Fruit fly (Drosophila melanogaster) whole organism, prepupa: ENCODE measurements around the gene SCCRO.
A peak's percentile ranks its signal among the peaks of the same experiment; 100 is the strongest.

Experiments used
- Blimp-1 ChIP-seq: fragments of 200-800 bp; sonication (Bioruptor generic); optimal IDR thresholded peaks from 3 replicates; lab custom pipeline; 2017; ENCODE audit warnings: missing biosample characterization, missing genetic modification characterization, mild to moderate bottlenecking, moderate library complexity, missing genetic modification reagents
- CG10631 ChIP-seq: fragments of 200-800 bp; sonication (Bioruptor generic); optimal IDR thresholded peaks from 2 replicates; lab custom pipeline; 2016; ENCODE audit warnings: missing biosample characterization, missing genetic modification characterization
- CG10669 ChIP-seq: fragments of 200-800 bp; sonication (Bioruptor generic); optimal IDR thresholded peaks from 3 replicates; lab custom pipeline; 2018; ENCODE audit warnings: missing biosample characterization, mild to moderate bottlenecking, missing genetic modification characterization, moderate library complexity
- CG11762 ChIP-seq: fragments of 200-800 bp; sonication (Bioruptor generic); optimal IDR thresholded peaks from 3 replicates; lab custom pipeline; 2016; ENCODE audit warnings: missing biosample characterization, missing genetic modification characterization; ENCODE audit not compliant: insufficient read depth
- CG11902 ChIP-seq: fragments of 200-800 bp; sonication (Bioruptor generic); optimal IDR thresholded peaks from 3 replicates; lab custom pipeline; 2016; ENCODE audit warnings: missing biosample characterization, missing genetic modification characterization
- CG15336 ChIP-seq: fragments of 200-800 bp; sonication (Bioruptor generic); IDR thresholded peaks from 2 replicates; pipeline ENCODE4 v1.3.6; 2022; ENCODE audit warnings: missing biosample characterization, missing genetic modification characterization
- CG1621 ChIP-seq: fragments of 200-800 bp; sonication (Bioruptor generic); optimal IDR thresholded peaks from 3 replicates; lab custom pipeline; 2018; ENCODE audit warnings: missing biosample characterization, mild to moderate bottlenecking, missing genetic modification characterization
- CG3032 ChIP-seq: fragments of 200-800 bp; optimal IDR thresholded peaks from 2 replicates; lab custom pipeline; 2019; ENCODE audit warnings: missing biosample characterization, mild to moderate bottlenecking, missing genetic modification characterization, moderate library complexity
- CG31627 ChIP-seq: fragments of 200-800 bp; sonication (Bioruptor generic); optimal IDR thresholded peaks from 3 replicates; lab custom pipeline; 2016; ENCODE audit warnings: missing biosample characterization, missing genetic modification characterization
- CG3919 ChIP-seq: fragments of 200-800 bp; sonication (Bioruptor generic); optimal IDR thresholded peaks from 3 replicates; lab custom pipeline; 2016; ENCODE audit warnings: missing biosample characterization, missing genetic modification characterization
- CG4318 ChIP-seq: fragments of 200-800 bp; sonication (Bioruptor generic); optimal IDR thresholded peaks from 3 replicates; lab custom pipeline; 2017; ENCODE audit warnings: missing biosample characterization, mild to moderate bottlenecking, missing genetic modification characterization
- CG6163 ChIP-seq: fragments of 200-800 bp; sonication (Bioruptor generic); IDR thresholded peaks from 3 replicates; pipeline ENCODE4 v1.3.6; 2022; ENCODE audit warnings: missing biosample characterization, missing genetic modification characterization
- CG6276 ChIP-seq: fragments of 200-800 bp; sonication (Bioruptor generic); optimal IDR thresholded peaks from 2 replicates; lab custom pipeline; 2017; ENCODE audit warnings: missing biosample characterization, mild to moderate bottlenecking, missing genetic modification characterization
- CG6792 ChIP-seq: fragments of 200-800 bp; sonication (Bioruptor generic); optimal IDR thresholded peaks from 3 replicates; lab custom pipeline; 2016; ENCODE audit warnings: missing biosample characterization, missing genetic modification characterization
- CG6854 ChIP-seq: fragments of 200-800 bp; sonication (Bioruptor generic); optimal IDR thresholded peaks from 2 replicates; lab custom pipeline; 2017; ENCODE audit warnings: missing biosample characterization, mild to moderate bottlenecking, missing genetic modification characterization
- CG7368 ChIP-seq: fragments of 200-800 bp; sonication (Bioruptor generic); optimal IDR thresholded peaks from 3 replicates; lab custom pipeline; 2016; ENCODE audit warnings: missing biosample characterization, missing genetic modification characterization
- CG8119 ChIP-seq: fragments of 200-800 bp; sonication (Bioruptor generic); IDR thresholded peaks from 3 replicates; pipeline ENCODE4 v1.3.6; 2022; ENCODE audit warnings: missing biosample characterization, missing genetic modification characterization
- CG8632 ChIP-seq: fragments of 200-800 bp; sonication (Bioruptor generic); optimal IDR thresholded peaks from 3 replicates; lab custom pipeline; 2016; ENCODE audit warnings: missing biosample characterization, missing genetic modification characterization
- CG9139 ChIP-seq: fragments of 200-800 bp; sonication (Bioruptor generic); optimal IDR thresholded peaks from 3 replicates; lab custom pipeline; 2017; ENCODE audit warnings: missing biosample characterization, mild to moderate bottlenecking, missing genetic modification characterization
- Eip75B ChIP-seq: fragments of 200-800 bp; sonication (Bioruptor generic); optimal IDR thresholded peaks from 3 replicates; lab custom pipeline; 2016; ENCODE audit warnings: missing biosample characterization, missing genetic modification characterization
- Eip78C ChIP-seq: fragments of 200-800 bp; sonication (Bioruptor generic); peaks from one replicate; lab custom pipeline; 2016; ENCODE audit warnings: missing biosample characterization, missing genetic modification characterization
- Ets21C ChIP-seq: fragments of 200-800 bp; sonication (Bioruptor generic); optimal IDR thresholded peaks from 3 replicates; lab custom pipeline; 2016; ENCODE audit warnings: missing biosample characterization, missing genetic modification characterization
- Ets96B ChIP-seq: fragments of 200-800 bp; optimal IDR thresholded peaks from 2 replicates; lab custom pipeline; 2019; ENCODE audit warnings: missing biosample characterization, mild to moderate bottlenecking, missing genetic modification characterization, moderate library complexity
- Hr4 ChIP-seq: fragments of 200-800 bp; sonication (Bioruptor generic); optimal IDR thresholded peaks from 3 replicates; lab custom pipeline; 2016; ENCODE audit warnings: missing biosample characterization, missing genetic modification characterization
- Lpt ChIP-seq: fragments of 200-800 bp; sonication (Bioruptor generic); optimal IDR thresholded peaks from 3 replicates; lab custom pipeline; 2016; ENCODE audit warnings: missing biosample characterization, missing genetic modification characterization
- OdsH ChIP-seq: fragments of 200-800 bp; sonication (Bioruptor generic); optimal IDR thresholded peaks from 3 replicates; lab custom pipeline; 2016; ENCODE audit warnings: missing biosample characterization, missing genetic modification characterization
- Smox ChIP-seq: fragments of 200-800 bp; sonication (Bioruptor generic); optimal IDR thresholded peaks from 3 replicates; lab custom pipeline; 2016; ENCODE audit warnings: missing biosample characterization, missing genetic modification characterization
- Sox102F ChIP-seq: fragments of 200-800 bp; sonication (Bioruptor generic); optimal IDR thresholded peaks from 2 replicates; lab custom pipeline; 2016; ENCODE audit warnings: missing biosample characterization, mild to moderate bottlenecking, missing genetic modification characterization
- Sox14 ChIP-seq: fragments of 200-800 bp; sonication (Bioruptor generic); optimal IDR thresholded peaks from 3 replicates; lab custom pipeline; 2016; ENCODE audit warnings: missing biosample characterization, missing genetic modification characterization
- Sox15 ChIP-seq: fragments of 200-800 bp; sonication (Bioruptor generic); optimal IDR thresholded peaks from 3 replicates; lab custom pipeline; 2016; ENCODE audit warnings: missing biosample characterization, missing genetic modification characterization
- cyc ChIP-seq: fragments of 200-800 bp; sonication (Bioruptor generic); optimal IDR thresholded peaks from 3 replicates; lab custom pipeline; 2016; ENCODE audit warnings: missing biosample characterization, missing genetic modification characterization
- eg ChIP-seq: fragments of 200-800 bp; sonication (Bioruptor generic); IDR thresholded peaks from 3 replicates; pipeline ENCODE4 v1.3.6; 2022; ENCODE audit warnings: missing biosample characterization, missing genetic modification characterization
- esn ChIP-seq: fragments of 200-800 bp; sonication (Bioruptor generic); optimal IDR thresholded peaks from 2 replicates; lab custom pipeline; 2016; ENCODE audit warnings: missing biosample characterization, mild to moderate bottlenecking, missing genetic modification characterization, moderate library complexity
- fd59A ChIP-seq: fragments of 200-800 bp; sonication (Bioruptor generic); optimal IDR thresholded peaks from 2 replicates; lab custom pipeline; 2017; ENCODE audit warnings: missing biosample characterization, mild to moderate bottlenecking, missing genetic modification characterization, missing genetic modification reagents
- fd85E ChIP-seq: fragments of 200-800 bp; sonication (Bioruptor generic); optimal IDR thresholded peaks from 3 replicates; lab custom pipeline; 2016; ENCODE audit warnings: missing biosample characterization, missing genetic modification characterization
- fkh ChIP-seq: fragments of 200-800 bp; sonication (Bioruptor generic); optimal IDR thresholded peaks from 3 replicates; lab custom pipeline; 2017; ENCODE audit warnings: missing biosample characterization, mild to moderate bottlenecking, missing genetic modification characterization, moderate library complexity
- lz ChIP-seq: fragments of 200-800 bp; sonication (Bioruptor generic); optimal IDR thresholded peaks from 3 replicates; lab custom pipeline; 2016; ENCODE audit warnings: missing biosample characterization, missing genetic modification characterization
- topi ChIP-seq: fragments of 200-800 bp; sonication (Bioruptor generic); optimal IDR thresholded peaks from 3 replicates; lab custom pipeline; 2016; ENCODE audit warnings: missing biosample characterization, missing genetic modification characterization
- vri ChIP-seq: fragments of 200-800 bp; sonication (Bioruptor generic); optimal IDR thresholded peaks from 3 replicates; lab custom pipeline; 2016; ENCODE audit warnings: missing biosample characterization, mild to moderate bottlenecking, missing genetic modification characterization

SCCRO gene

dm6 chr3L:15597945-15598344 lies 34.7 kb downstream of the SCCRO start:
- no peak for TF ChIP-seq CG6163
- peak; percentile 69 for TF ChIP-seq fkh (GFP tag; lab: Kevin White, UChicago)
- TF ChIP-seq, all 60 proteins: peak for 1

DNA sequence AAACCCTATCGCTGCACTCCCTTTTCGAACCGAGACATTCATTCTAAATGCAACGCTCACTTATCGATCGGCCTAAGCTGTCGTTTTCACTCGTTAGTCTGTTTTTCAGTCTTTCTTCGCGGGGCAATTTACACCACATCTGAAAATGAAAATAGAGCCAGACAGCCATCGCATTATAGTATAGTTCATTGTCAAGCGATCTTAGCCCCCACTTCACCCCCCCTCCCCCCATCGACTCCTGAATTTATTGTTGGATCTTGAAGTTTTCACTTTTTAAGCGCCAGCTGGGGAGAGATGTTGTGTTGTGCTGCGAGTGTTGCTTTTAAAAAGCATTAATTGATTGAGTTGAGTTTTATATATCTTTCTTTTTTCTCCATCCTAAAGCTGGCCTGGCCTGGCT lies 36.0 kb downstream of the SCCRO start:
- TF ChIP-seq CG10631 (GFP tag; lab: Kevin White, UChicago) (no peak), CG11762 (GFP tag; lab: Kevin White, UChicago) (no peak), eg (no peak), CG3032 (tag; lab: Kevin White, UChicago) (no peak), Sox15 (GFP tag; lab: Kevin White, UChicago) (no peak), lz (GFP tag; lab: Kevin White, UChicago) (no peak), vri (GFP tag; lab: Kevin White, UChicago) (no peak), CG3919 (no peak), fd85E (no peak), CG6276 (no peak), CG6163 (no peak), CG9139 (no peak), CG6854 (no peak), Smox (GFP tag; lab: Kevin White, UChicago) (no peak)

DNA sequence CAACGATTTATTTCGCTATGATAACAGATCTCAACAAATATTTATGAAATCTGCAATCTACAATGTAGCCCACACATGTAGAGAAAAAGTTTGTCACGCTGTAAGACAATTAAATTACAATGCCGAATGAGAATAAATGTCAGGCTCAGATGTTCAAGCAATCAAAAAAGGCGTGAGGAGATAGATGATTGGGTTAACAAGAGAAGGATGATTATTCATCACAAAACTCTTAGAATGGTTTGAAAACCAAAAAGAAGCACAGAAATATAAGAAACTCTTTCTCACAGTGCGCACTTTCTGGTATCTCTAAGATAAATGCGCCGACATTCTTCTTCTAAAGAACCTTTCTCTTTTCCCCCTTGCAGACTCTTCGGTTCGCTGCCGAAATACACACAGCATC lies 36.8 kb downstream of the SCCRO start:
- TF ChIP-seq CG15336 (GFP tag; lab: Robert Waterston, UW): peak; percentile 54
- TF ChIP-seq Hr4 (GFP tag; lab: Kevin White, UChicago): peak; percentile 62
- TF ChIP-seq Blimp-1 (GFP tag; lab: Kevin White, UChicago): no peak
- peak; percentile 28 for TF ChIP-seq CG4318 (GFP tag; lab: Kevin White, UChicago)
- TF ChIP-seq esn (GFP tag; lab: Kevin White, UChicago): peak; percentile 18
- no peak for TF ChIP-seq CG10669 (GFP tag; lab: Kevin White, UChicago)

DNA sequence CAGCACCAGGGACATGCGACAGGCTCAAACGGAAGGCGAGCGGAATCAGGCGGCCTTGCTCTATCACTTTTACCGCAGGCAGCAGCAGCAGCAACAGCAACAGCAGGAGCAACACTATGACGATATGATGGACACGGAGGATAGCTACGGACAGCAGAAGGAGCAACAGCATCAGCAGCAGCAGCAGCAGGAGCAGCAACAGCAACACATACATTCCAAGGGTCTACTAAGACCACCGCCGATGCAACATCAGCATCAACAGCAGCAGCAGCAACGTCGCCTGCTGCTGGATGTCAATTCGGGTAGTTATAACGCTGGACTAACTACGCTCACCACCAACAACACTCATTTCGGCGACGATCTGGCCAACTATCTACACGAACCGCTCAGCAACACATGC lies 41.8 kb downstream of the SCCRO start:
- TF ChIP-seq Eip78C (GFP tag; lab: Kevin White, UChicago) (no peak), Smox (GFP tag; lab: Kevin White, UChicago) (no peak), CG31627 (no peak), CG7368 (GFP tag; lab: Kevin White, UChicago) (no peak), Ets96B (tag; lab: Kevin White, UChicago) (no peak), Hr4 (GFP tag; lab: Kevin White, UChicago) (no peak), CG11902 (no peak), lz (GFP tag; lab: Kevin White, UChicago) (no peak), OdsH (GFP tag; lab: Kevin White, UChicago) (no peak), CG15336 (GFP tag; lab: Robert Waterston, UW) (no peak), eg (no peak), Sox15 (GFP tag; lab: Kevin White, UChicago) (no peak), fd59A (GFP tag; lab: Kevin White, UChicago) (no peak), Sox102F (no peak), cyc (GFP tag; lab: Kevin White, UChicago) (no peak)

dm6 chr3L:15610109-15610508 lies 46.9 kb downstream of the SCCRO start, which contains the start of gene CG7650:
TSS of gene CG7650 (minus strand) at chr3L:15610386.
- TF ChIP-seq CG6276 (no peak), Eip75B (no peak), eg (no peak), CG1621 (tag; lab: Kevin White, UChicago) (peak; percentile 86), Sox102F (no peak), esn (GFP tag; lab: Kevin White, UChicago) (no peak), Ets21C (GFP tag; lab: Kevin White, UChicago) (no peak), Sox14 (GFP tag; lab: Kevin White, UChicago) (peak; percentile 3), CG6792 (GFP tag; lab: Kevin White, UChicago) (no peak), CG8119 (GFP tag; lab: Robert Waterston, UW) (no peak), topi (GFP tag; lab: Kevin White, UChicago) (no peak), Lpt (GFP tag; lab: Kevin White, UChicago) (no peak), CG8632 (GFP tag; lab: Kevin White, UChicago) (no peak), fd85E (no peak), CG6854 (no peak), CG7368 (GFP tag; lab: Kevin White, UChicago) (no peak)
- TF ChIP-seq, all 60 proteins: peak for 2
